Worm (Caenorhabditis elegans) whole organism, L1 larva: Measurements from ENCODE around the gene skat-1.

Experiments used
- aha-1 ChIP-seq: fragments of 150-350 bp; optimal IDR thresholded peaks from 2 replicates; lab custom pipeline; 2014; ENCODE audit warnings: missing biosample characterization, missing genetic modification characterization
- ceh-8 ChIP-seq: fragments of 200-800 bp; sonication (Bioruptor generic); optimal IDR thresholded peaks from 2 replicates; lab custom pipeline; 2018; ENCODE audit warnings: mild to moderate bottlenecking, missing genetic modification characterization, moderate library complexity, missing compliant biosample characterization
- egl-27 ChIP-seq, 2 experiments: fragments of 150-350 bp in 1 of 2; sonication (generic microtip); optimal IDR thresholded peaks; 3 replicates each; lab custom pipeline; 2017 to 2018; ENCODE audit warnings: missing biosample characterization in 2 of 2, missing genetic modification characterization in 2 of 2, missing genetic modification reagents in 2 of 2
- nhr-19 ChIP-seq: fragments of 200-800 bp; sonication (Bioruptor generic); conservative IDR thresholded peaks from 2 replicates; pipeline ENCODE4 v1.3.6; 2022; ENCODE audit warnings: missing genetic modification characterization, missing compliant biosample characterization

- TF ChIP-seq nhr-19 (GFP tag; lab: Robert Waterston, UW) (no peak), ceh-8 (GFP tag; lab: Kevin White, UChicago) (no peak), aha-1 (tag; lab: Kevin White, UChicago) (no peak), egl-27 (tag; optimal IDR thresholded peaks at IDR 0.05; lab: Kevin White, UChicago) (no peak)
These were observed 15.7 kb downstream of the skat-1 start for ce11 chrIII:8980892-8981291.
